Worm (Caenorhabditis elegans) whole organism, L3 larva: ENCODE measurements around the gene cnd-1.

Source experiments
- aly-2 ChIP-seq: fragments of 150-350 bp; optimal IDR thresholded peaks from 2 replicates; lab custom pipeline; 2014; ENCODE audit warnings: missing biosample characterization, missing genetic modification characterization
- ama-1 ChIP-seq: fragments of 150-350 bp; optimal IDR thresholded peaks from 2 replicates; lab custom pipeline; 2018
- elt-2 ChIP-seq: sonication (generic microtip); optimal IDR thresholded peaks from 2 replicates; lab custom pipeline; 2016; ENCODE audit warnings: missing genetic modification reagents, mild to moderate bottlenecking, missing genetic modification characterization, missing compliant biosample characterization
- eor-1 ChIP-seq, 2 experiments: fragments of 150-350 bp; optimal IDR thresholded peaks; 2 replicates each; lab custom pipeline; 2014 to 2018; ENCODE audit warnings: missing biosample characterization in 2 of 2, missing genetic modification characterization in 2 of 2
- mdl-1 ChIP-seq: fragments of 150-350 bp; optimal IDR thresholded peaks from 2 replicates; lab custom pipeline; 2014; ENCODE audit warnings: missing biosample characterization, missing genetic modification characterization
- nhr-11 ChIP-seq: fragments of 150-350 bp; optimal IDR thresholded peaks from 2 replicates; lab custom pipeline; 2014; ENCODE audit warnings: missing biosample characterization, missing genetic modification characterization
- nhr-237 ChIP-seq: fragments of 150-350 bp; optimal IDR thresholded peaks from 2 replicates; lab custom pipeline; 2014; ENCODE audit warnings: missing biosample characterization, missing genetic modification characterization
- nhr-28 ChIP-seq: fragments of 150-350 bp; optimal IDR thresholded peaks from 2 replicates; lab custom pipeline; 2014; ENCODE audit warnings: missing biosample characterization, missing genetic modification characterization
- nhr-76 ChIP-seq: fragments of 150-350 bp; sonication (generic microtip); optimal IDR thresholded peaks from 5 replicates; lab custom pipeline; 2014; ENCODE audit warnings: missing biosample characterization, missing genetic modification characterization
- nhr-77 ChIP-seq: fragments of 150-350 bp; optimal IDR thresholded peaks from 2 replicates; lab custom pipeline; 2014; ENCODE audit warnings: missing biosample characterization, missing genetic modification characterization
- snpc-4 ChIP-seq: fragments of 150-350 bp; optimal IDR thresholded peaks from 2 replicates; lab custom pipeline; 2014; ENCODE audit warnings: missing biosample characterization, missing genetic modification characterization
- unc-62 ChIP-seq: fragments of 150-350 bp; sonication (generic microtip); optimal IDR thresholded peaks from 4 replicates; lab custom pipeline; 2014; ENCODE audit warnings: missing biosample characterization, missing genetic modification reagents, missing genetic modification characterization
- zag-1 ChIP-seq: fragments of 150-350 bp; optimal IDR thresholded peaks from 2 replicates; lab custom pipeline; 2014; ENCODE audit warnings: missing biosample characterization, missing genetic modification characterization
- ztf-4 ChIP-seq: fragments of 150-350 bp; optimal IDR thresholded peaks from 2 replicates; lab custom pipeline; 2014; ENCODE audit warnings: missing biosample characterization, missing genetic modification characterization

- TF ChIP-seq ama-1 (lab: Kevin White, UChicago) = no peak
- TF ChIP-seq nhr-28 (tag; lab: Kevin White, UChicago) = no peak
- no peak for TF ChIP-seq snpc-4 (tag; lab: Kevin White, UChicago)
- TF ChIP-seq zag-1 (tag; lab: Kevin White, UChicago) = no peak
- TF ChIP-seq nhr-11 = no peak
- no peak for TF ChIP-seq elt-2
- TF ChIP-seq nhr-76 (tag; lab: Kevin White, UChicago) = no peak
- TF ChIP-seq mdl-1 (tag; lab: Kevin White, UChicago) = no peak
- no peak for TF ChIP-seq aly-2 (tag; lab: Kevin White, UChicago)
- no peak for TF ChIP-seq eor-1 (tag; optimal IDR thresholded peaks at IDR 0.05; lab: Kevin White, UChicago)
- no peak for TF ChIP-seq nhr-237 (tag; lab: Kevin White, UChicago)
- no peak for TF ChIP-seq nhr-77 (tag; lab: Kevin White, UChicago)
- TF ChIP-seq unc-62 (GFP tag; lab: Kevin White, UChicago) = no peak
- no peak for TF ChIP-seq ztf-4 (tag; lab: Kevin White, UChicago)
Measured at ce11 chrIII:5222777-5223176, 21.7 kb downstream of the cnd-1 start.
